Fruit fly (Drosophila melanogaster): ENCODE data around the gene Nmdmc.

Gene Nmdmc

DNA sequence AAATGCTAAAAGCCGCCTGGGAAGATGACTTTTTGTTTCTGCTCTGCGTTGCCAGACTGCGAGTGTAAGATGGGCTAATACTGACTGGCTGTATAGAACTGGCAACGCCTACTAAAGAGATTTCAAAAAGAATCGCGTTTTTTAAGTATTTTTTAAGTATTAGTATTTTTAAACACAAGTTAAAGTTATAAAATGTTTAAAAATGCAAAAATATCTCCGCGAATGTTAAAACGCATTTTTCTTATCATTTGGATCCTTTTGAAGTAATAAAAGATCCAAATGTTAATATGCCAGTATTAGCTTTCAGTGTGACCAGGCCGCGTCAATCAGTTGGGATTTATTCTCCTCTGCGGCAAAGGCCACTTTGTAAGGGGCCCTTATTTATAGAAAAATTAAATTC lies 44.2 kb downstream of the Nmdmc start, which contains the start of the genes Prosbeta3 and Iru (continued):
- TF ChIP-seq chn (GFP tag; optimal IDR thresholded peaks at IDR 0.05) (no peak), shn (GFP tag; optimal IDR thresholded peaks at IDR 0.05) (no peak), twi (tag; optimal IDR thresholded peaks at IDR 0.05) (no peak), nom (GFP tag; optimal IDR thresholded peaks at IDR 0.05) (no peak), GATAe (GFP tag; conservative IDR thresholded peaks at IDR 0.05) (no peak), CG12769 (tag; optimal IDR thresholded peaks at IDR 0.05) (no peak), dysf (GFP tag; IDR thresholded peaks at IDR 0.05) (no peak), Poxn (GFP tag; IDR thresholded peaks at IDR 0.05) (no peak), Nf-YC (tag; optimal IDR thresholded peaks at IDR 0.05) (peak; percentile 13), bbx (GFP tag; IDR thresholded peaks at IDR 0.05; ENCODE audit: partially characterized antibody) (no peak), Fer1 (GFP tag; optimal IDR thresholded peaks at IDR 0.05) (no peak), CG18764 (GFP tag; optimal IDR thresholded peaks at IDR 0.05) (no peak), ems (GFP tag; optimal IDR thresholded peaks at IDR 0.05) (no peak), sens-2 (GFP tag; IDR thresholded peaks at IDR 0.05) (no peak), repo (GFP tag; optimal IDR thresholded peaks at IDR 0.05) (no peak), CG14860 (GFP tag; IDR thresholded peaks at IDR 0.05; ENCODE audit: partially characterized antibody) (no peak), fd102C (GFP tag; optimal IDR thresholded peaks at IDR 0.05) (no peak), CG16779 (GFP tag; IDR thresholded peaks at IDR 0.05) (no peak), danr (GFP tag; IDR thresholded peaks at IDR 0.05) (no peak), CG31441 (GFP tag; IDR thresholded peaks at IDR 0.05) (no peak), mld (GFP tag; IDR thresholded peaks at IDR 0.05; ENCODE audit: partially characterized antibody) (no peak), seq (GFP tag; IDR thresholded peaks at IDR 0.05) (no peak), chm (GFP tag; IDR thresholded peaks at IDR 0.05) (no peak), CG17829 (tag; optimal IDR thresholded peaks at IDR 0.05) (peak; percentile 42), Lim3 (GFP tag; IDR thresholded peaks at IDR 0.05) (no peak), ind (GFP tag; optimal IDR thresholded peaks at IDR 0.05) (no peak), hkb (optimal IDR thresholded peaks at IDR 0.05) (peak; percentile 79), hkb (GFP tag; IDR thresholded peaks at IDR 0.05) (no peak), ken (GFP tag; IDR thresholded peaks at IDR 0.05) (no peak), CG18599 (GFP tag; optimal IDR thresholded peaks at IDR 0.05) (no peak), pnt (GFP tag; optimal IDR thresholded peaks at IDR 0.05) (no peak), CG2712 (tag; optimal IDR thresholded peaks at IDR 0.05) (peak; percentile 20), tna (GFP tag; IDR thresholded peaks at IDR 0.05; ENCODE audit: partially characterized antibody) (no peak), NC2β (GFP tag; optimal IDR thresholded peaks at IDR 0.05) (no peak), gsb-n (tag; optimal IDR thresholded peaks at IDR 0.05) (no peak), CG10431 (GFP tag; optimal IDR thresholded peaks at IDR 0.05) (no peak), CG30403 (GFP tag; optimal IDR thresholded peaks at IDR 0.05) (no peak), Vsx1 (GFP tag; optimal IDR thresholded peaks at IDR 0.05) (no peak), CG2116 (GFP tag; optimal IDR thresholded peaks at IDR 0.05) (peak; percentile 27), H15 (GFP tag; IDR thresholded peaks at IDR 0.05) (no peak), Deaf1 (tag; optimal IDR thresholded peaks at IDR 0.05) (no peak), fu2 (GFP tag; optimal IDR thresholded peaks at IDR 0.05) (no peak), Nf-YA (GFP tag; IDR thresholded peaks at IDR 0.05) (no peak), Scr (GFP tag; IDR thresholded peaks at IDR 0.05; ENCODE audit: partially characterized antibody) (0 out of 2 replicates have a peak, but pooled peaks have one; percentile 7)

Data from whole organism, embryonic.